Fruit fly (Drosophila melanogaster) whole organism, prepupa: ENCODE results near the gene Evi5.

Experiments used
- Blimp-1 ChIP-seq: fragments of 200-800 bp; sonication (Bioruptor generic); optimal IDR thresholded peaks from 3 replicates; lab custom pipeline; 2017; ENCODE audit warnings: missing biosample characterization, missing genetic modification characterization, mild to moderate bottlenecking, moderate library complexity, missing genetic modification reagents
- CG10631 ChIP-seq: fragments of 200-800 bp; sonication (Bioruptor generic); optimal IDR thresholded peaks from 2 replicates; lab custom pipeline; 2016; ENCODE audit warnings: missing biosample characterization, missing genetic modification characterization
- CG10669 ChIP-seq: fragments of 200-800 bp; sonication (Bioruptor generic); optimal IDR thresholded peaks from 3 replicates; lab custom pipeline; 2018; ENCODE audit warnings: missing biosample characterization, mild to moderate bottlenecking, missing genetic modification characterization, moderate library complexity
- CG11294 ChIP-seq: fragments of 200-800 bp; sonication (Bioruptor generic); IDR thresholded peaks from 2 replicates; pipeline ENCODE4 v1.3.6; 2022; ENCODE audit warnings: missing biosample characterization, missing genetic modification characterization
- CG11762 ChIP-seq: fragments of 200-800 bp; sonication (Bioruptor generic); optimal IDR thresholded peaks from 3 replicates; lab custom pipeline; 2016; ENCODE audit warnings: missing biosample characterization, missing genetic modification characterization; ENCODE audit not compliant: insufficient read depth
- CG11902 ChIP-seq: fragments of 200-800 bp; sonication (Bioruptor generic); optimal IDR thresholded peaks from 3 replicates; lab custom pipeline; 2016; ENCODE audit warnings: missing biosample characterization, missing genetic modification characterization
- CG15336 ChIP-seq: fragments of 200-800 bp; sonication (Bioruptor generic); IDR thresholded peaks from 2 replicates; pipeline ENCODE4 v1.3.6; 2022; ENCODE audit warnings: missing biosample characterization, missing genetic modification characterization
- CG1621 ChIP-seq: fragments of 200-800 bp; sonication (Bioruptor generic); optimal IDR thresholded peaks from 3 replicates; lab custom pipeline; 2018; ENCODE audit warnings: missing biosample characterization, mild to moderate bottlenecking, missing genetic modification characterization
- CG31627 ChIP-seq: fragments of 200-800 bp; sonication (Bioruptor generic); optimal IDR thresholded peaks from 3 replicates; lab custom pipeline; 2016; ENCODE audit warnings: missing biosample characterization, missing genetic modification characterization
- CG4318 ChIP-seq: fragments of 200-800 bp; sonication (Bioruptor generic); optimal IDR thresholded peaks from 3 replicates; lab custom pipeline; 2017; ENCODE audit warnings: missing biosample characterization, mild to moderate bottlenecking, missing genetic modification characterization
- CG6163 ChIP-seq: fragments of 200-800 bp; sonication (Bioruptor generic); IDR thresholded peaks from 3 replicates; pipeline ENCODE4 v1.3.6; 2022; ENCODE audit warnings: missing biosample characterization, missing genetic modification characterization
- CG6276 ChIP-seq: fragments of 200-800 bp; sonication (Bioruptor generic); optimal IDR thresholded peaks from 2 replicates; lab custom pipeline; 2017; ENCODE audit warnings: missing biosample characterization, mild to moderate bottlenecking, missing genetic modification characterization
- CG6792 ChIP-seq: fragments of 200-800 bp; sonication (Bioruptor generic); optimal IDR thresholded peaks from 3 replicates; lab custom pipeline; 2016; ENCODE audit warnings: missing biosample characterization, missing genetic modification characterization
- CG8119 ChIP-seq: fragments of 200-800 bp; sonication (Bioruptor generic); IDR thresholded peaks from 3 replicates; pipeline ENCODE4 v1.3.6; 2022; ENCODE audit warnings: missing biosample characterization, missing genetic modification characterization
- CG8319 ChIP-seq: fragments of 200-800 bp; sonication (Bioruptor generic); optimal IDR thresholded peaks from 3 replicates; lab custom pipeline; 2016; ENCODE audit warnings: missing biosample characterization, missing genetic modification characterization
- CG9139 ChIP-seq: fragments of 200-800 bp; sonication (Bioruptor generic); optimal IDR thresholded peaks from 3 replicates; lab custom pipeline; 2017; ENCODE audit warnings: missing biosample characterization, mild to moderate bottlenecking, missing genetic modification characterization
- Eip78C ChIP-seq: fragments of 200-800 bp; sonication (Bioruptor generic); peaks from one replicate; lab custom pipeline; 2016; ENCODE audit warnings: missing biosample characterization, missing genetic modification characterization
- Eip93F ChIP-seq: fragments of 200-800 bp; sonication (Bioruptor generic); optimal IDR thresholded peaks from 2 replicates; lab custom pipeline; 2016; ENCODE audit warnings: missing biosample characterization, mild to moderate bottlenecking, missing genetic modification characterization
- Ets21C ChIP-seq: fragments of 200-800 bp; sonication (Bioruptor generic); optimal IDR thresholded peaks from 3 replicates; lab custom pipeline; 2016; ENCODE audit warnings: missing biosample characterization, missing genetic modification characterization
- Ets96B ChIP-seq: fragments of 200-800 bp; optimal IDR thresholded peaks from 2 replicates; lab custom pipeline; 2019; ENCODE audit warnings: missing biosample characterization, mild to moderate bottlenecking, missing genetic modification characterization, moderate library complexity
- Gug ChIP-seq: fragments of 200-800 bp; sonication (Bioruptor generic); IDR thresholded peaks from 2 replicates; pipeline ENCODE4 v1.3.6; 2022; ENCODE audit warnings: missing biosample characterization, missing genetic modification characterization
- Hr38 ChIP-seq: sonication (Bioruptor generic); optimal IDR thresholded peaks from 2 replicates; lab custom pipeline; 2016; ENCODE audit warnings: missing biosample characterization, missing genetic modification characterization
- Hr4 ChIP-seq: fragments of 200-800 bp; sonication (Bioruptor generic); optimal IDR thresholded peaks from 3 replicates; lab custom pipeline; 2016; ENCODE audit warnings: missing biosample characterization, missing genetic modification characterization
- Lpt ChIP-seq: fragments of 200-800 bp; sonication (Bioruptor generic); optimal IDR thresholded peaks from 3 replicates; lab custom pipeline; 2016; ENCODE audit warnings: missing biosample characterization, missing genetic modification characterization
- Met ChIP-seq: fragments of 200-800 bp; sonication (Bioruptor generic); optimal IDR thresholded peaks from 3 replicates; lab custom pipeline; 2016; ENCODE audit warnings: missing biosample characterization, missing genetic modification characterization
- Smox ChIP-seq: fragments of 200-800 bp; sonication (Bioruptor generic); optimal IDR thresholded peaks from 3 replicates; lab custom pipeline; 2016; ENCODE audit warnings: missing biosample characterization, missing genetic modification characterization
- Sox102F ChIP-seq: fragments of 200-800 bp; sonication (Bioruptor generic); optimal IDR thresholded peaks from 2 replicates; lab custom pipeline; 2016; ENCODE audit warnings: missing biosample characterization, mild to moderate bottlenecking, missing genetic modification characterization
- Sox14 ChIP-seq: fragments of 200-800 bp; sonication (Bioruptor generic); optimal IDR thresholded peaks from 3 replicates; lab custom pipeline; 2016; ENCODE audit warnings: missing biosample characterization, missing genetic modification characterization
- Sox15 ChIP-seq: fragments of 200-800 bp; sonication (Bioruptor generic); optimal IDR thresholded peaks from 3 replicates; lab custom pipeline; 2016; ENCODE audit warnings: missing biosample characterization, missing genetic modification characterization
- acj6 ChIP-seq: fragments of 200-800 bp; sonication (Bioruptor generic); optimal IDR thresholded peaks from 3 replicates; lab custom pipeline; 2016; ENCODE audit warnings: missing biosample characterization, missing genetic modification characterization
- cyc ChIP-seq: fragments of 200-800 bp; sonication (Bioruptor generic); optimal IDR thresholded peaks from 3 replicates; lab custom pipeline; 2016; ENCODE audit warnings: missing biosample characterization, missing genetic modification characterization
- dsx ChIP-seq: fragments of 200-800 bp; optimal IDR thresholded peaks from 3 replicates; lab custom pipeline; 2019; ENCODE audit warnings: missing biosample characterization, mild to moderate bottlenecking, missing genetic modification characterization, moderate library complexity; ENCODE audit not compliant: poor library complexity, severe bottlenecking
- esn ChIP-seq: fragments of 200-800 bp; sonication (Bioruptor generic); optimal IDR thresholded peaks from 2 replicates; lab custom pipeline; 2016; ENCODE audit warnings: missing biosample characterization, mild to moderate bottlenecking, missing genetic modification characterization, moderate library complexity
- fd59A ChIP-seq: fragments of 200-800 bp; sonication (Bioruptor generic); optimal IDR thresholded peaks from 2 replicates; lab custom pipeline; 2017; ENCODE audit warnings: missing biosample characterization, mild to moderate bottlenecking, missing genetic modification characterization, missing genetic modification reagents
- fd85E ChIP-seq: fragments of 200-800 bp; sonication (Bioruptor generic); optimal IDR thresholded peaks from 3 replicates; lab custom pipeline; 2016; ENCODE audit warnings: missing biosample characterization, missing genetic modification characterization
- fkh ChIP-seq: fragments of 200-800 bp; sonication (Bioruptor generic); optimal IDR thresholded peaks from 3 replicates; lab custom pipeline; 2017; ENCODE audit warnings: missing biosample characterization, mild to moderate bottlenecking, missing genetic modification characterization, moderate library complexity
- lz ChIP-seq: fragments of 200-800 bp; sonication (Bioruptor generic); optimal IDR thresholded peaks from 3 replicates; lab custom pipeline; 2016; ENCODE audit warnings: missing biosample characterization, missing genetic modification characterization
- salr ChIP-seq, 2 experiments: fragments of 200-800 bp; sonication (Bioruptor generic); optimal IDR thresholded peaks; 3 replicates each; lab custom pipeline; 2016 to 2018; ENCODE audit warnings: missing biosample characterization in 2 of 2, missing genetic modification characterization in 2 of 2, mild to moderate bottlenecking in 1 of 2
- spab ChIP-seq: fragments of 200-800 bp; sonication (Bioruptor generic); optimal IDR thresholded peaks from 2 replicates; lab custom pipeline; 2017; ENCODE audit warnings: missing biosample characterization, mild to moderate bottlenecking, missing genetic modification characterization, missing genetic modification reagents
- ss ChIP-seq, 2 experiments: fragments of 200-800 bp; sonication (Bioruptor generic); optimal IDR thresholded peaks; 2 replicates in 1 of 2; 3 replicates in 1 of 2; lab custom pipeline; 2017 to 2018; ENCODE audit warnings: mild to moderate bottlenecking in 2 of 2, missing biosample characterization in 2 of 2, missing genetic modification characterization in 2 of 2, moderate library complexity in 1 of 2
- vri ChIP-seq: fragments of 200-800 bp; sonication (Bioruptor generic); optimal IDR thresholded peaks from 3 replicates; lab custom pipeline; 2016; ENCODE audit warnings: missing biosample characterization, mild to moderate bottlenecking, missing genetic modification characterization

Gene Evi5

dm6 chrX:11393003-11393620 is 61.1 kb downstream of the Evi5 start (continued):
- TF ChIP-seq Hr38 (GFP tag; lab: Kevin White, UChicago): no peak
- no peak for TF ChIP-seq lz
- no peak for TF ChIP-seq CG11902 (GFP tag; lab: Kevin White, UChicago)
- peak; percentile 63 for TF ChIP-seq Eip78C (GFP tag; lab: Kevin White, UChicago)
- TF ChIP-seq ss (GFP tag; optimal IDR thresholded peaks at IDR 0.05; lab: Kevin White, UChicago): no peak
- TF ChIP-seq salr (GFP tag; optimal IDR thresholded peaks at IDR 0.05; lab: Kevin White, UChicago): no peak
- no peak for TF ChIP-seq CG10669 (GFP tag; lab: Kevin White, UChicago)
- TF ChIP-seq Smox (GFP tag; lab: Kevin White, UChicago): no peak
- no peak for TF ChIP-seq Sox14 (GFP tag; lab: Kevin White, UChicago)
- TF ChIP-seq cyc (GFP tag; lab: Kevin White, UChicago): peak; percentile 16
- no peak for TF ChIP-seq Hr4 (GFP tag; lab: Kevin White, UChicago)
- no peak for TF ChIP-seq Gug (GFP tag; lab: Robert Waterston, UW)
- TF ChIP-seq vri (GFP tag; lab: Kevin White, UChicago): no peak
- no peak for TF ChIP-seq spab (GFP tag; lab: Kevin White, UChicago)
- TF ChIP-seq Lpt (GFP tag; lab: Kevin White, UChicago): no peak
- no peak for TF ChIP-seq CG11762 (GFP tag; lab: Kevin White, UChicago)
- TF ChIP-seq CG8319 (GFP tag; lab: Kevin White, UChicago): no peak
- no peak for TF ChIP-seq Sox15 (GFP tag; lab: Kevin White, UChicago)
- TF ChIP-seq fd59A (GFP tag; lab: Kevin White, UChicago): no peak
- TF ChIP-seq CG11294: no peak
- TF ChIP-seq CG6163 (GFP tag; lab: Robert Waterston, UW): no peak
- TF ChIP-seq esn: peak; percentile 23
- no peak for TF ChIP-seq CG6276 (GFP tag; lab: Kevin White, UChicago)
- no peak for TF ChIP-seq acj6 (GFP tag; lab: Kevin White, UChicago)
- no peak for TF ChIP-seq CG8119 (GFP tag; lab: Robert Waterston, UW)
- TF ChIP-seq CG10631: peak; percentile 9
- peak; percentile 18 for TF ChIP-seq fkh (GFP tag; lab: Kevin White, UChicago)
- 0 out of 2 replicates have a peak, but pooled peaks have one; percentile 6 for TF ChIP-seq CG15336 (GFP tag; lab: Robert Waterston, UW)
- no peak for TF ChIP-seq CG9139 (GFP tag; lab: Kevin White, UChicago)
- TF ChIP-seq, all 60 proteins: peak for 7

dm6 chrX:11391364-11391915 is 62.7 kb downstream of the Evi5 start:
- peak; percentile 26; the same call in 1 of the 3 replicates for TF ChIP-seq CG6163 (GFP tag; lab: Robert Waterston, UW)
- no peak for TF ChIP-seq lz
- TF ChIP-seq Gug (GFP tag; lab: Robert Waterston, UW): peak; percentile 24; the same call in 1 of the 2 replicates

- TF ChIP-seq Met (GFP tag; lab: Kevin White, UChicago) (peak; percentile 55), Eip93F (no peak), CG10631 (peak; percentile 70), Blimp-1 (no peak), CG4318 (GFP tag; lab: Kevin White, UChicago) (peak; percentile 56), CG10669 (GFP tag; lab: Kevin White, UChicago) (peak; percentile 54), acj6 (GFP tag; lab: Kevin White, UChicago) (peak; percentile 53), fd59A (GFP tag; lab: Kevin White, UChicago) (peak; percentile 39), CG9139 (GFP tag; lab: Kevin White, UChicago) (no peak), esn (peak; percentile 50), CG31627 (GFP tag; lab: Kevin White, UChicago) (peak; percentile 58), fd85E (GFP tag; lab: Kevin White, UChicago) (no peak), Sox102F (GFP tag; lab: Kevin White, UChicago) (peak; percentile 46), Lpt (GFP tag; lab: Kevin White, UChicago) (peak; percentile 45), Ets96B (tag; lab: Kevin White, UChicago) (peak; percentile 55), CG11762 (GFP tag; lab: Kevin White, UChicago) (peak; percentile 42), CG8319 (GFP tag; lab: Kevin White, UChicago) (peak; percentile 24), Ets21C (GFP tag; lab: Kevin White, UChicago) (no peak), vri (GFP tag; lab: Kevin White, UChicago) (no peak), Gug (GFP tag; lab: Robert Waterston, UW) (peak; percentile 87), Hr4 (GFP tag; lab: Kevin White, UChicago) (peak; percentile 75), ss (GFP tag; optimal IDR thresholded peaks at IDR 0.05; lab: Kevin White, UChicago) (peak in 1 of 2 experiments; percentile 28), CG6792 (GFP tag; lab: Kevin White, UChicago) (peak; percentile 23), CG1621 (tag; lab: Kevin White, UChicago) (peak; percentile 43), Sox15 (GFP tag; lab: Kevin White, UChicago) (peak; percentile 22), CG15336 (GFP tag; lab: Robert Waterston, UW) (peak; percentile 83), Eip78C (GFP tag; lab: Kevin White, UChicago) (peak; percentile 84), Hr38 (GFP tag; lab: Kevin White, UChicago) (no peak), dsx (GFP tag; lab: Kevin White, UChicago) (peak; percentile 33)
These were observed 63.4 kb downstream of the Evi5 start for dm6 chrX:11390625-11391363.
